Fruit fly (Drosophila melanogaster): ENCODE measurements around the gene CG2211.

The CG2211 gene

dm6 chr3L:1323136-1323535 lies 12.0 kb downstream of the CG2211 start (continued):
- TF ChIP-seq mld (GFP tag; IDR thresholded peaks at IDR 0.05; ENCODE audit: partially characterized antibody) (no peak), CG2116 (GFP tag; optimal IDR thresholded peaks at IDR 0.05) (peak; percentile 13), run (tag; optimal IDR thresholded peaks at IDR 0.05) (no peak), CG3281 (GFP tag; optimal IDR thresholded peaks at IDR 0.05) (no peak), toy (GFP tag; IDR thresholded peaks at IDR 0.05) (no peak), Oaz (GFP tag; IDR thresholded peaks at IDR 0.05) (no peak), nerfin-2 (GFP tag; IDR thresholded peaks at IDR 0.05; ENCODE audit: partially characterized antibody) (no peak), chinmo (GFP tag; IDR thresholded peaks at IDR 0.05; ENCODE audit: partially characterized antibody) (no peak), HLH54F (GFP tag; optimal IDR thresholded peaks at IDR 0.05) (peak; percentile 51), MTF-1 (GFP tag; optimal IDR thresholded peaks at IDR 0.05; ENCODE audit: borderline replicate concordance) (peak; percentile 35), hth (optimal IDR thresholded peaks at IDR 0.05) (no peak), CG15696 (tag; optimal IDR thresholded peaks at IDR 0.05) (peak; percentile 8), crp (GFP tag; optimal IDR thresholded peaks at IDR 0.05) (no peak), CG1529 (GFP tag; optimal IDR thresholded peaks at IDR 0.05) (peak; percentile 74), stc (GFP tag; IDR thresholded peaks at IDR 0.05) (peak; percentile 51; the same call in 1 of the 2 replicates), bigmax (GFP tag; optimal IDR thresholded peaks at IDR 0.05) (no peak), zfh2 (GFP tag; optimal IDR thresholded peaks at IDR 0.05) (no peak), Atf3 (GFP tag; optimal IDR thresholded peaks at IDR 0.05) (peak; percentile 77), Elba2 (GFP tag; optimal IDR thresholded peaks at IDR 0.05) (no peak), kni (GFP tag; optimal IDR thresholded peaks at IDR 0.05) (peak; percentile 86), Jarid2 (GFP tag; optimal IDR thresholded peaks at IDR 0.05) (peak; percentile 9), CG11695 (GFP tag; IDR thresholded peaks at IDR 0.05) (0 out of 3 replicates have a peak, but pooled peaks have one; percentile 51), z (GFP tag; IDR thresholded peaks at IDR 0.05) (no peak), Six4 (GFP tag; optimal IDR thresholded peaks at IDR 0.05) (peak; percentile 69), CG16813 (GFP tag; IDR thresholded peaks at IDR 0.05; ENCODE audit: partially characterized antibody) (no peak), Vsx1 (GFP tag; optimal IDR thresholded peaks at IDR 0.05) (peak; percentile 3), CG12744 (GFP tag; optimal IDR thresholded peaks at IDR 0.05) (no peak), wdn (GFP tag; IDR thresholded peaks at IDR 0.05) (no peak), D (optimal IDR thresholded peaks at IDR 0.05) (no peak), D (GFP tag; optimal IDR thresholded peaks at IDR 0.05) (peak; percentile 65), lilli (GFP tag; optimal IDR thresholded peaks at IDR 0.05) (peak; percentile 68), CG31365 (tag; optimal IDR thresholded peaks at IDR 0.05) (peak; percentile 1), CG6689 (GFP tag; IDR thresholded peaks at IDR 0.05) (peak; percentile 72), gem (tag; optimal IDR thresholded peaks at IDR 0.05) (peak; percentile 84), Trl (optimal IDR thresholded peaks at IDR 0.05) (no peak), Trl (GFP tag; optimal IDR thresholded peaks at IDR 0.05) (peak; percentile 57), HHEX (GFP tag; optimal IDR thresholded peaks at IDR 0.05) (peak; percentile 25), Stat92E (GFP tag; optimal IDR thresholded peaks at IDR 0.05) (peak in 1 of 3 experiments; percentile 69), trh (GFP tag; optimal IDR thresholded peaks at IDR 0.05) (peak; percentile 24), CG2875 (GFP tag; optimal IDR thresholded peaks at IDR 0.05) (peak; percentile 54), Xrp1 (GFP tag; IDR thresholded peaks at IDR 0.05) (peak; percentile 84), Antp (GFP tag; optimal IDR thresholded peaks at IDR 0.05) (peak; percentile 81), NFAT (GFP tag; IDR thresholded peaks at IDR 0.05) (no peak), prd (optimal IDR thresholded peaks at IDR 0.05) (no peak), prd (GFP tag; IDR thresholded peaks at IDR 0.05) (peak; percentile 63; the same call in 2 of the 3 replicates), al (GFP tag; IDR thresholded peaks at IDR 0.05) (peak; percentile 15; the same call in 1 of the 2 replicates), Nf-YC (tag; optimal IDR thresholded peaks at IDR 0.05) (no peak), CG6813 (GFP tag; optimal IDR thresholded peaks at IDR 0.05) (peak; percentile 59), CG4820 (GFP tag; optimal IDR thresholded peaks at IDR 0.05) (peak; percentile 74), CG12071 (GFP tag; optimal IDR thresholded peaks at IDR 0.05) (peak; percentile 13), hbn (GFP tag; IDR thresholded peaks at IDR 0.05; ENCODE audit: partially characterized antibody) (no peak)

Measured in whole organism, embryonic.